Fruit fly (Drosophila melanogaster) whole organism: Measurements from ENCODE around the gene Imp.
A peak's percentile ranks its signal among the peaks of the same experiment; 100 is the strongest.

ENCODE experiments used
- CG8478 ChIP-seq: fragments of >200 bp; optimal IDR thresholded peaks from 2 replicates; lab custom pipeline; 2018; ENCODE audit warnings: inconsistent platforms
- Dll ChIP-seq: fragments of >200 bp; optimal IDR thresholded peaks from 2 replicates; lab custom pipeline; 2017
- EcR ChIP-seq, 2 experiments: fragments of >200 bp; optimal IDR thresholded peaks; 2 replicates each; lab custom pipeline; 2017; ENCODE audit warnings: missing biosample characterization in 2 of 2, missing genetic modification characterization in 2 of 2, missing genetic modification reagents in 2 of 2
- pan ChIP-seq: fragments of >200 bp; optimal IDR thresholded peaks from 2 replicates; lab custom pipeline; 2017
- psq ChIP-seq: fragments of >200 bp; optimal IDR thresholded peaks from 2 replicates; lab custom pipeline; 2017
- usp ChIP-seq: fragments of >200 bp; optimal IDR thresholded peaks from 2 replicates; lab custom pipeline; 2017; ENCODE audit warnings: missing biosample characterization, missing genetic modification characterization, mixed read lengths

Imp gene

DNA sequence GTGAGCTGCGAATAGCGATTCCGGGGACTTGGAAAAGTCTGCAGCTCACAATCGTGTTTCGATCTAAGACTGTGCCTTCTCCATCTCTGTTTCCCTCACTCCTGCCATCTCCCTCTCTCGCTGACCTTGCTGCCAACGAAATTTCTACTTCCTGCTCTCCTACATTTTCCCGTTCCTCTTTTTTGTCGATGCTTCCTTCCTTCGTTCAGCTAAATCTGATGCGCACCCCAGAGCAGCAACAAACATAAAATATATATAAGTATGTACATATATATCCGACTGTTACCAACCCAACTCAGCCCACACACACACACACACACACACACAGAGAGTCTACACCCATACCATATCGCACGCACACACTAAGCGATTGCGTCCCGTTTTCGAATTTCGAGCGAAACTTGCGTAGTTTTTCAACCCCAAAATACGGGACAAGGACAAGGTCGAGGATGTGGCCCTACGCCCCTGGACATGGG lies at the start of gene Imp:
Gene Imp, minus strand, starts transcription at position 51 of the 476 bp plus-strand sequence.
- TF ChIP-seq pan (lab: Kevin White, UChicago) (no peak), usp (no peak), Dll (no peak), EcR (GFP tag; optimal IDR thresholded peaks at IDR 0.05; lab: Kevin White, UChicago) (no peak), CG8478 (lab: Kevin White, UChicago) (no peak), psq (lab: Kevin White, UChicago) (no peak)

DNA sequence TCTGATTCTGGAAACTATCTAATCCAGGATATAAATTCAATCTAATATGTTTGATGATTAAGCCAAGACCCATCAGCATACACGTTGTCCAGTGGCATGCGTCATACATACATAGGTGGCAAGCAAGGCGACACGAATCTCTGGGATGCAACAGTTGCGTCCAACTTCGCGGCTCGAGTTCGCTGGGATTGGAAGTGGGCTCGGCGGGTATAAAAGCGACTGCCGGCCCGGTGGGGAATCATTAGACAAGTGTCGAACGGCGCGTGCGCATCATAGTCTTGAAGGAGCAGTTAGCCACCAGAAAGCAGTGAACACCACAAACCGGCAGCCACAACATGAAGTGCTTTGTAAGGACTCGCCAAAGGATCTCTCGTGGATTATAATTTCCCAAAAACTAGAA lies 45.0 kb upstream of the Imp start, which contains the start of gene CG2157:
Gene CG2157, plus strand, starts transcription at position 240 of the 400 bp plus-strand sequence.
- TF ChIP-seq EcR (GFP tag; optimal IDR thresholded peaks at IDR 0.05; lab: Kevin White, UChicago) = no peak
- no peak for TF ChIP-seq psq (lab: Kevin White, UChicago)
- no peak for TF ChIP-seq Dll
- no peak for TF ChIP-seq usp
- TF ChIP-seq CG8478 (lab: Kevin White, UChicago) = no peak
- no peak for TF ChIP-seq pan (lab: Kevin White, UChicago)

DNA sequence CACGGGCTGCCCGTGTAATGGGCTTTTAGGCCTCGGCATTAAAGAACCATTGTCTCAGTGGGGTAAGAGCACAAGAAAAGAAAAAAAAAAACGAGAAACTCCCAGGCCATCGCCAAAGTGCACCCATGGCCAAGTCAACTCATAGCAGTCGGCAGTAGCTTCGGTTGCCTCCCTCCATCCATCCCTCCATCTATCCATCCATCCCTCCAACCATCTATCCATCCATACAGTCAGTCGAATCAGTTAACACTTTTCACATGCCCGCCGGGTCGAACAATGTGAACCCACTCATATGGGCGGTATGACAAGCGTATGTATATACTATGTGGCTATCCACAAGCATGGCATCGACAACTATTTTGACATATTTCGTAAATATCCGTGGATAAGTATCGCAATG lies 43.6 kb upstream of the Imp start:
- TF ChIP-seq psq (lab: Kevin White, UChicago) (no peak), EcR (GFP tag; optimal IDR thresholded peaks at IDR 0.05; lab: Kevin White, UChicago) (no peak), pan (lab: Kevin White, UChicago) (no peak), Dll (no peak), CG8478 (lab: Kevin White, UChicago) (no peak), usp (no peak)

DNA sequence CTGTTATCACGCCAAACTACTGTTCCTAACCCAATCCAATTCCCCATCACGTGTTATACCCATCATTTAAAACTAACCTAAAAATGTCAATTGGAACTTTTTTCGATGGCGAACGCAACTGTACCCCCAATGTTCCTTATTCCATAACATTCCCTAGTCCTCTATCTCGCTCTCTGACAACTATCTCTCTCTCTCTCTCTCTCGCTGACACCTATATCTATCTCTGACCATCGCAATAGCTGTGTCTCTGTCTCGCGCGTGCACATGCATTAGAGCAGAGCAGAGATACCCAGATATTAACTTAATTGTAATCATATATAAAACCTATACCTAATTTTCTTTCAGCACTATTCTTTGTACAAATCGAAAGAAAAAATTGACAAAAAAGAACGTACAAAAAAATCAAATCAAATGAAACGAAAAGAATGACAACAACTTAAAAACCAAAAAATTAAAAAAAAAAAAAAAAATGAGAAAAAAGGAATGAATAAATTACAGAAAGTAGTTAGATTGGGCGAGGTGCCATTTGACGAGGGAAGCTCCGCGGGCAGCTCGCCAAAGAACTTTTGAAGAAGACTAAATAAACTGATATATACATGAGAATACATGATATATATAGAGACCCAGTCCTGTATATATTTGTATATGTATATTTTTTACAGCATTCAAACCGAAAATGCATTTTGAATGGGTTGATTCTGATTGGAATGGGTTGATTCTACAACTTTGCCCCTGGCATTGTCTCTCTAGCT lies 41.7 kb upstream of the Imp start:
- TF ChIP-seq psq (lab: Kevin White, UChicago) (no peak), CG8478 (lab: Kevin White, UChicago) (no peak), EcR (GFP tag; optimal IDR thresholded peaks at IDR 0.05; lab: Kevin White, UChicago) (no peak), usp (no peak), pan (lab: Kevin White, UChicago) (no peak), Dll (no peak)

DNA sequence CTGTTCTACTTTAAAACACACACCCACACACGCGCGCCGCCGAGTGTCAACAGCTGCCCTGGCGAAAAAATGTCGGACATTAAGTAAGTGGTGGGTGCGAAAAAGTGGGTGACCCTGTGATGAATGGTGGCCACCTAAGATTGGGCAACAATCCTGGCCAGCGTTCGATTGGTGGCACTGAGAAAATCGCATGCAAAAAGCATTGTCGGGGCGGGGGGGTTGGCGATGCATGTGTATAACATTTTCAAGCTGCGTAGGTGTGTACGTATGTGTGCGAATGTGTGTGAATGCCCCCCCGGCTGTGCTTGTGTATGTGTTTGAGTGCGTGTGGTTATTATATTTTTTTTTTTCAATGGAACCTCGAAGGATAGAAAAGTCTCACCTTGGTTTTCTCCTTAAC lies 33.8 kb upstream of the Imp start:
- TF ChIP-seq CG8478 (lab: Kevin White, UChicago) = peak; percentile 67
- TF ChIP-seq Dll = no peak

DNA sequence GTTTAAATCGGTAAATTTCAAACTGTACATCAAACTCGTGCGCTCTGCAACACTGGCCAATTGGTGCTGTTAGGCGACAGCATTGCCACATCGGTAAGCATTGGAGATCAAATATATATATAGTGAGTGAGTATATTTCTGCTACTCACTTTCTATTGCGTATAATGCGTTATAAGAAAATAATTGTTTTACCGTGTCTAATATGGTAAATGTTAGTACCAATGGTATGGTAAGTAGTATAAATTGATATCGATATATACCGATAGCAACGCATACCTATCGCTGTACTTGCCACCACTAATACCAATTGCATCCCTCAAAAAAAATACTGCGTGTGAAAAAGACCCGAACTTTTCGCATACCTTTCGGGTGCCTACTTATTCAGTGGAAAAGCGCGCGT lies 33.3 kb upstream of the Imp start, which contains the start of the genes sofe and CG2186:
Gene sofe, minus strand, starts transcription at position 38 of the 400 bp plus-strand sequence.
Gene CG2186, plus strand, starts transcription at position 280 of the 400 bp plus-strand sequence.
- TF ChIP-seq Dll (no peak), psq (lab: Kevin White, UChicago) (no peak), CG8478 (lab: Kevin White, UChicago) (no peak), usp (no peak), pan (lab: Kevin White, UChicago) (no peak), EcR (GFP tag; optimal IDR thresholded peaks at IDR 0.05; lab: Kevin White, UChicago) (no peak)

DNA sequence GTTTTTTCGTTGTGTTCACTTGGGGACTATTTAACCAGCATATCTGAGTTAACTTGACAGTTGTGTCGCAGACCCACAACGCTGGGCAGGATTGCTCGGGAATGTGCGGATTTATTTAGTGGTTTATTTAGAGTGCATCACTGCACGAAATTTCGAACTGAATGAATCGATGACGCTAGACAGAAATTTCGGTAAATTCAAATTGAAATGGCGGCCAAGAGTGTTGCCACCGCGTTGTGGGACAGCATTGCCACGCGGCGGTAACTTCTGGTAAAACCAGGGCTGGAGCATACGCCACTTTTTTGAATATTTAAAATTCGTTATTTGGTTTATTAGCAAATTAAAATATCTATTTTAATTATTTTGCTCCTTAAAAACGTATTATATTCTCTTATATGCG lies 30.6 kb upstream of the Imp start, which contains the start of gene feo:
Gene feo, minus strand, starts transcription at position 184 of the 400 bp plus-strand sequence.
- TF ChIP-seq usp (no peak), pan (lab: Kevin White, UChicago) (no peak), CG8478 (lab: Kevin White, UChicago) (no peak), psq (lab: Kevin White, UChicago) (no peak)

DNA sequence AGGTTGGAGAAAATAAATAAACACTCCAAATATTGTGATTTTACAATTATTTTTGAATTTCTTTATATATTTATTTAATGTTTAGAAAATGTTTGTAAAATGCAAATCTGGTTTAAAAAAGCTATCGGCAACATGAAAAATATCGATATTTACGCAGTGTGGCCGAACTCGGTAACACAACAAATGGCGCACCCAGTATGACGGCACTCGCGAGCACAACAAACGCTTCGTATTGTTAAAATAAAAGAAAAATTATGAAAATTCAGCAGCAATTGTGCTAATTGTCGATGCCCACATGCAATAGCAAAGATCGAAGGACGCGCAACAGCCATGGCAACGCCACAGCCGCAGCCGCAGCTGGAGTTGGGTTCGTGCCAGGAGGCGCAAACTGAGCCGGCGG lies 24.5 kb upstream of the Imp start, which contains the start of gene CG2202:
Gene CG2202, plus strand, starts transcription at position 193 of the 400 bp plus-strand sequence.
- TF ChIP-seq CG8478 (lab: Kevin White, UChicago) = no peak
- TF ChIP-seq pan (lab: Kevin White, UChicago) = no peak
- TF ChIP-seq usp = no peak
- no peak for TF ChIP-seq Dll
- TF ChIP-seq EcR (GFP tag; optimal IDR thresholded peaks at IDR 0.05; lab: Kevin White, UChicago) = no peak
- TF ChIP-seq psq (lab: Kevin White, UChicago) = no peak

DNA sequence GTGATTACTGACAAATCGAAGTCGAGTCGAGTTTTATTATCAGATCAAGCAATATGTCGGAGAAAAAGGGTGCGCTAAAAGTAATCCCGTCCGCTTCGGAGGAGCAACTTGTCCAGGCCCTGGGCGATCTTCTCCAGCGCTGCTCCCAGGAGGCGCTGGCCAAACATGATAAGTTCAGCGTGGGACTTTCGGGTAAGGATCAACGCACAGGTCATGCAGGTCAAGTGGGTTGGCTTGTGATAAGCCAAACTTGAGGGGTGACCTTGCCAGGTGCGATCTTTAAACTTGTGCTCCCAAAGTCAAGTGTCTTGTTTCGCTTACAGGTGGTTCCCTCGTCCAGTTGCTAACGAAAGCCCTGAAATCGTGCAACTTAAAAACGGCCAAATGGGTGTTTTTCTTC lies 23.4 kb upstream of the Imp start:
- TF ChIP-seq pan (lab: Kevin White, UChicago) = no peak
- no peak for TF ChIP-seq EcR (GFP tag; optimal IDR thresholded peaks at IDR 0.05; lab: Kevin White, UChicago)
- no peak for TF ChIP-seq CG8478 (lab: Kevin White, UChicago)
- no peak for TF ChIP-seq usp
- no peak for TF ChIP-seq Dll
- TF ChIP-seq psq (lab: Kevin White, UChicago) = no peak

DNA sequence GAGAGGGAATG lies 23.2 kb upstream of the Imp start, which contains the start of gene Pgls:
Gene Pgls, plus strand, starts transcription at position 3 of the 11 bp plus-strand sequence.
- TF ChIP-seq pan (lab: Kevin White, UChicago) = no peak

DNA sequence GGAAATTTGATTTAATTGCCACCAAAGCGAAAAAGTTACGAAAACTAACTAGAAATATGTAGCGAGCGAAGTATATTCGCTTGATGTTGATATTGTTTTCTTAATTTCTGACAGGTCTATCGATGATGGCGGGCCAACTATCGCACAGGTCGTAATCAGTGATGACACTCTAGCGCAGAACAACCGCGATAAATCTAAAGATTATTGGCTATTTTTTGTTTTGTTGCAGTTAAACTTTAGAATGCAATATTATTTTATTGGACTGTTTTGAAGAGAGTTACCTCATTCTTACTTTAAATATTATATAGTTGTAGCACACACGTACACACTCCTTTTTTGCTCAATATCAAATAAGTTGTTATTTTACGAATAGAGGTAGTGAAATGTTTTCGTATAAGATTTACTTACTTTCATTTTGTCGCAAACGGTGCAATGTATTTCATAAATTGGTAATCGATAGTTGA lies 22.9 kb upstream of the Imp start, which contains the start of gene sbr:
Gene sbr, minus strand, starts transcription at position 121 of the 464 bp plus-strand sequence.
- no peak for TF ChIP-seq EcR (GFP tag; optimal IDR thresholded peaks at IDR 0.05; lab: Kevin White, UChicago)
- no peak for TF ChIP-seq psq (lab: Kevin White, UChicago)
- no peak for TF ChIP-seq Dll
- no peak for TF ChIP-seq CG8478 (lab: Kevin White, UChicago)
- TF ChIP-seq usp = no peak
- TF ChIP-seq pan (lab: Kevin White, UChicago) = no peak

DNA sequence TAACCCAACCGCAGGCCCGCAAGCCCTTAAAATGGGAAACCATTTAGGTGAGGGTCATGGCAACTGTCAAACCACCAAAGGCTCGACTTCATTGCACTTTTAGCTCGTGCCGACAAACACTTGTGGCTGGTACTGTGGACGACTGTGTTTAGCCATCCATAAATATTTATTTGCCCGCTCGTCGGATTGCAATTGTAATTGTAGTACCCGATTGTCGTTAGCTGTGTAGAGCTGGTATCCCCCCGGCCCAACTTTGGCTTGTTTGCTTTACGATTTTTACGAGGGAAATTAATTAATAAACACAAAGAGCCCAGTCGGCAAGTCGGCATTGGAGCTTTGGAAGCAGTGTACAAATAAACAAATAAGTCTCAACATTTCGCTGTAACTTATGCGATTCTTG lies 21.2 kb upstream of the Imp start:
- TF ChIP-seq CG8478 (lab: Kevin White, UChicago) = no peak
- no peak for TF ChIP-seq usp
- no peak for TF ChIP-seq EcR (GFP tag; optimal IDR thresholded peaks at IDR 0.05; lab: Kevin White, UChicago)
- TF ChIP-seq Dll = no peak
- TF ChIP-seq pan (lab: Kevin White, UChicago) = no peak

DNA sequence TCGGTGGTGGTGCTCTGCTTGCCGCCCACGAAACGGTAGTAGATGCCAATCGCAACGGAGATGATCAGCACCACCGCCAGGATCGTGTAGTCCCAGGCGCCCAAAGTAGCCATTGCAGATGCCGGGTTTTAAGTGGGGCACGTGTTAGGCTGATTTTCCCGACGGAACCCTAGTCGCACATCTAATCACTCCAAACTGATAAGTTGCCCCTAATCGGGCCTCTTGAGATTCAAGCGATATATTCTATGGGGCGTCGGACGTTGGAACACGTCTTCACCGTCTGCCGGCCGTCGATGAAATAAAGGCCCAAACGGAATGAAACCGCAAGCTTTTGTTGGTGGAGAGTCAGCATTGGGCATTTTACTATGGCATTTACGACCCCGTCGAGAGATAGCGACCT lies 20.7 kb upstream of the Imp start, which contains the start of gene CG32669:
Gene CG32669, minus strand, starts transcription at position 275 of the 400 bp plus-strand sequence.
- TF ChIP-seq EcR (GFP tag; optimal IDR thresholded peaks at IDR 0.05; lab: Kevin White, UChicago) = no peak
- no peak for TF ChIP-seq pan (lab: Kevin White, UChicago)
- no peak for TF ChIP-seq psq (lab: Kevin White, UChicago)
- no peak for TF ChIP-seq usp
- TF ChIP-seq Dll = no peak
- TF ChIP-seq CG8478 (lab: Kevin White, UChicago) = no peak
